Worm (Caenorhabditis elegans): ENCODE results near the gene C44B12.3.

- TF ChIP-seq ref-1 (GFP tag; conservative IDR thresholded peaks at IDR 0.05) (no peak), tab-1 (GFP tag; IDR thresholded peaks at IDR 0.05) (no peak), ztf-23 (GFP tag; IDR thresholded peaks at IDR 0.05) (no peak), klf-2 (GFP tag; conservative IDR thresholded peaks at IDR 0.05) (no peak)
Measured at ce11 chrIV:1063058-1063457, 41.5 kb upstream of the C44B12.3 start.

Measured in whole organism, midembryonic.